Fruit fly (Drosophila melanogaster): Measurements from ENCODE around the gene CG11313.

dm6 chr3R:30765306-30766033, 34.5 kb upstream of the CG11313 start, which contains the start of gene zfh1:
- no peak for TF ChIP-seq h (optimal IDR thresholded peaks at IDR 0.05)
- no peak for TF ChIP-seq psq (optimal IDR thresholded peaks at IDR 0.05)
- TF ChIP-seq ttk (optimal IDR thresholded peaks at IDR 0.05), result no peak
- TF ChIP-seq insv (optimal IDR thresholded peaks at IDR 0.05), result no peak
